Worm (Caenorhabditis elegans): ENCODE results near the gene ZC317.2.

The ZC317.2 gene

DNA sequence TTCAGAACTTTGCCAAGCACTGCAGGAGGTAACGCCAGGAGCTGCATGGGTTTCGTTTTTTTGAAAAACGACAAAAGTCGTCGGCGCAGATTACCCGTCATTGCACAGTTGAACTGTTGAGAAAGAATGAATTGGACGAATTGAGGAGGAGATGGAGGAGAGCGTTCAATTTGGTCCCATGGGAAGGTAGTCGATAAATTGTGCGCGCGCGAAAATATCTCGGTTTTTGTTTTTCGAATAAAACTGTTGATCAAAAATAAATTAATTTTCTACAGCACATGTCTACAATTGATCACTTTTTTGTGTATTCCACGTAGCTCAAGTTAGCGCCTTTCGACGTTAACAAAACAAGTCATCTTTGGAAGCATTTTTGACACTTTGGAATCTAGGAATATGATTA lies 40.0 kb upstream of the ZC317.2 start, which contains the start of gene F08F3.6:
TSS of gene F08F3.6 (minus strand) at position 153 of the 400 bp plus-strand sequence.
- TF ChIP-seq nhr-28 (tag; optimal IDR thresholded peaks at IDR 0.05) (no peak), dpl-1 (GFP tag; optimal IDR thresholded peaks at IDR 0.05) (no peak), ceh-20 (GFP tag; IDR thresholded peaks at IDR 0.05) (no peak), attf-4 (tag; optimal IDR thresholded peaks at IDR 0.05) (no peak), F49E8.2 (tag; optimal IDR thresholded peaks at IDR 0.05; ENCODE audit: borderline replicate concordance) (no peak)

DNA sequence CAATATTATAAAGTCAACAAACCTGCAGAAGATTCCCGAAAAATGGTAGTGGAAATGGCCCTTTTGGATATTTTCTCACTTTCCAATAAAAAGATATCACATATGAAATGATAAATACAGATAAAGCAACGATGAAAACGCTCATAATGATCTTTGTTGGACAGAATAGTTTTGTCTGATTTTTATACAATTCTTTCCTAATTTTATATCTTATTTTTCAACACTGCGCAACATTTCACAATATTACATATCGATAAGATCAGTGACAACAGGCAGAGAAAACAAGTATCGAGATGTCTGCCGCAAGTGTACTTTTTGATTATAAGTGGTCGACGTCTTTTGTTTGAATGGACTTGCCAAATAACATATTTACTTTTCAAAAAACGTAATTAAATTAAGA lies 36.8 kb upstream of the ZC317.2 start, which contains the start of gene cyp-14A5:
TSS of gene cyp-14A5 (minus strand) at position 163 of the 400 bp plus-strand sequence.
- TF ChIP-seq spr-3 (GFP tag; optimal IDR thresholded peaks at IDR 0.05) (no peak), zip-2 (tag; optimal IDR thresholded peaks at IDR 0.05) (peak; percentile 66), unc-62 (GFP tag; optimal IDR thresholded peaks at IDR 0.05 in 1 of 2) (peak in 1 of 2 experiments; percentile 96), unc-62 (tag; optimal IDR thresholded peaks at IDR 0.05) (no peak), lir-3 (tag; optimal IDR thresholded peaks at IDR 0.05) (no peak)

DNA sequence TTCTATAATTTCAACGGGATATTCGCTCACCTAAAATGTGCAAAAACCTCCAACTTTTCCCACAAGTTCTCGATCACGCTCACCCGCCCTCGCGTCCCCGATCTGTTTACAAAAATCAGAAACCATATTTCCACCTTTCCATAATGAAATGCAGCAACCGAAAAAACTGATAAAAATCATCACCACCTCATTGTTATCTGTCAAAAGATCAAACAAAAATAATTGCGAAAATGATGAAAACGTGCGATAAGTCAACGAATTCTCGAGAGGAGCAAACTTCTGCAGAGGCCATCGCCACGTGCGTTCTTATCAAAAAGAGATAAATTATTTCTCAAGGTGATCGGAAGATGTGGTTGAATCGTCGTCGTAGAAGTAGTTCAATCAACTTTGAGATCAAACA lies 34.9 kb upstream of the ZC317.2 start:
- TF ChIP-seq zip-2 (tag; optimal IDR thresholded peaks at IDR 0.05) (no peak), mep-1 (tag; optimal IDR thresholded peaks at IDR 0.05) (no peak), pha-4 (GFP tag; IDR thresholded peaks at IDR 0.05) (no peak), pha-4 (tag; optimal IDR thresholded peaks at IDR 0.05) (no peak), ceh-82 (tag; optimal IDR thresholded peaks at IDR 0.05) (no peak), mxl-3 (GFP tag; optimal IDR thresholded peaks at IDR 0.05) (peak; percentile 96), T26A8.4 (GFP tag; IDR thresholded peaks at IDR 0.05) (no peak), daf-16 (GFP tag; optimal IDR thresholded peaks at IDR 0.05) (no peak), daf-16 (tag; optimal IDR thresholded peaks at IDR 0.05) (peak; percentile 80), hlh-11 (tag; optimal IDR thresholded peaks at IDR 0.05) (peak; percentile 77), nhr-42 (GFP tag; IDR thresholded peaks at IDR 0.05) (no peak), jun-1 (tag; optimal IDR thresholded peaks at IDR 0.05) (no peak), gei-8 (GFP tag; optimal IDR thresholded peaks at IDR 0.05) (no peak), ceh-20 (GFP tag; IDR thresholded peaks at IDR 0.05) (peak; percentile 79), egl-27 (tag; optimal IDR thresholded peaks at IDR 0.05) (no peak), unc-130 (GFP tag; optimal IDR thresholded peaks at IDR 0.05) (no peak), dmd-8 (GFP tag; IDR thresholded peaks at IDR 0.05) (no peak), ztf-7 (tag; optimal IDR thresholded peaks at IDR 0.05) (no peak), mdt-29 (GFP tag; IDR thresholded peaks at IDR 0.05) (no peak), snpc-1.2 (GFP tag; IDR thresholded peaks at IDR 0.05) (no peak), mes-2 (tag; optimal IDR thresholded peaks at IDR 0.05; ENCODE audit: poor library complexity, severe bottlenecking) (no peak), aly-2 (tag; optimal IDR thresholded peaks at IDR 0.05) (no peak), dve-1 (tag; optimal IDR thresholded peaks at IDR 0.05; ENCODE audit: insufficient read depth) (peak; percentile 81), skn-1 (tag; optimal IDR thresholded peaks at IDR 0.05) (no peak), D1046.2 (GFP tag; IDR thresholded peaks at IDR 0.05) (no peak), hmg-1.1 (GFP tag; IDR thresholded peaks at IDR 0.05) (no peak), saeg-2 (GFP tag; IDR thresholded peaks at IDR 0.05) (no peak), R02D3.7 (tag; optimal IDR thresholded peaks at IDR 0.05) (no peak), daf-12 (tag; optimal IDR thresholded peaks at IDR 0.05) (no peak), zip-11 (GFP tag; IDR thresholded peaks at IDR 0.05) (no peak), lsy-2 (tag; optimal IDR thresholded peaks at IDR 0.05) (no peak), zag-1 (tag; optimal IDR thresholded peaks at IDR 0.05) (no peak), lin-29 (GFP tag; IDR thresholded peaks at IDR 0.05) (no peak), cey-2 (tag; optimal IDR thresholded peaks at IDR 0.05; ENCODE audit: borderline replicate concordance, insufficient read depth) (no peak), aha-1 (tag) (peak; percentile 53), madf-9 (GFP tag; conservative IDR thresholded peaks at IDR 0.05) (no peak), nhr-10 (tag; optimal IDR thresholded peaks at IDR 0.05) (peak; percentile 34), nhr-41 (GFP tag; IDR thresholded peaks at IDR 0.05) (no peak), egl-43 (GFP tag; IDR thresholded peaks at IDR 0.05) (no peak), tag-97 (GFP tag; IDR thresholded peaks at IDR 0.05) (no peak), snpc-4 (tag; optimal IDR thresholded peaks at IDR 0.05) (no peak), lir-3 (tag; optimal IDR thresholded peaks at IDR 0.05) (no peak), lin-13 (GFP tag; optimal IDR thresholded peaks at IDR 0.05) (no peak)

Measured in whole organism, L4 larva.